Fruit fly (Drosophila melanogaster) whole organism, embryonic: ENCODE results near the gene CG31016.

ENCODE experiments used
- Adf1 ChIP-seq: fragments of 200-800 bp; sonication (Bioruptor generic); IDR thresholded peaks from 2 replicates; pipeline ENCODE4 v1.3.6; 2022; ENCODE audit warnings: missing biosample characterization, missing genetic modification characterization
- Atf-2 ChIP-seq: fragments of 200-800 bp; sonication (Bioruptor generic); optimal IDR thresholded peaks from 2 replicates; lab custom pipeline; 2016; ENCODE audit warnings: missing biosample characterization, missing genetic modification characterization
- CG10274 ChIP-seq: fragments of 200-800 bp; sonication (Bioruptor generic); optimal IDR thresholded peaks from 3 replicates; lab custom pipeline; 2017; ENCODE audit warnings: missing biosample characterization, mild to moderate bottlenecking, missing genetic modification characterization
- CG10431 ChIP-seq: fragments of 200-800 bp; sonication (Bioruptor generic); optimal IDR thresholded peaks from 3 replicates; lab custom pipeline; 2018; ENCODE audit warnings: missing biosample characterization, mild to moderate bottlenecking, missing genetic modification characterization
- CG11093 ChIP-seq: fragments of 200-800 bp; sonication (Bioruptor generic); IDR thresholded peaks from 3 replicates; pipeline ENCODE4 v1.3.6; 2022; ENCODE audit warnings: missing biosample characterization, missing genetic modification characterization
- CG11398 ChIP-seq: fragments of 200-800 bp; sonication (Bioruptor generic); optimal IDR thresholded peaks from 2 replicates; lab custom pipeline; 2016; ENCODE audit warnings: missing biosample characterization, missing genetic modification characterization
- CG11456 ChIP-seq: fragments of 200-800 bp; sonication (Bioruptor generic); IDR thresholded peaks from 3 replicates; pipeline ENCODE4 v1.3.6; 2022; ENCODE audit warnings: missing biosample characterization, missing genetic modification characterization
- CG11504 ChIP-seq: fragments of 200-800 bp; sonication (Bioruptor generic); optimal IDR thresholded peaks from 3 replicates; lab custom pipeline; 2019; ENCODE audit warnings: missing biosample characterization, mild to moderate bottlenecking, missing genetic modification characterization, moderate library complexity
- CG11560 ChIP-seq: fragments of 200-800 bp; sonication (Bioruptor generic); IDR thresholded peaks from 3 replicates; pipeline ENCODE4 v1.3.6; 2022; ENCODE audit warnings: missing biosample characterization, missing genetic modification characterization
- CG12104 ChIP-seq: fragments of 200-800 bp; sonication (Bioruptor generic); optimal IDR thresholded peaks from 3 replicates; lab custom pipeline; 2016; ENCODE audit warnings: missing biosample characterization, missing genetic modification characterization
- CG13123 ChIP-seq: fragments of 200-800 bp; sonication (Bioruptor generic); optimal IDR thresholded peaks from 2 replicates; lab custom pipeline; 2016; ENCODE audit warnings: missing biosample characterization, missing genetic modification characterization
- CG13894 ChIP-seq: fragments of 200-800 bp; sonication (Bioruptor generic); optimal IDR thresholded peaks from 3 replicates; lab custom pipeline; 2018; ENCODE audit warnings: missing biosample characterization, mild to moderate bottlenecking, missing genetic modification characterization, moderate library complexity
- CG1602 ChIP-seq: fragments of 200-800 bp; sonication (Bioruptor generic); optimal IDR thresholded peaks from 3 replicates; lab custom pipeline; 2016; ENCODE audit warnings: missing biosample characterization, missing genetic modification characterization
- CG17186 ChIP-seq: fragments of 200-800 bp; sonication (Bioruptor generic); optimal IDR thresholded peaks from 3 replicates; lab custom pipeline; 2017; ENCODE audit warnings: missing biosample characterization, missing genetic modification reagents, missing genetic modification characterization
- CG2202 ChIP-seq: fragments of 200-800 bp; sonication (Bioruptor generic); optimal IDR thresholded peaks from 2 replicates; lab custom pipeline; 2018; ENCODE audit warnings: missing biosample characterization, mild to moderate bottlenecking, missing genetic modification characterization
- CG31224 ChIP-seq: fragments of 200-800 bp; sonication (Bioruptor generic); IDR thresholded peaks from 2 replicates; pipeline ENCODE4 v1.3.6; 2022; ENCODE audit warnings: missing biosample characterization, missing genetic modification characterization
- CG34422 ChIP-seq: fragments of 200-800 bp; sonication (Bioruptor generic); IDR thresholded peaks from 3 replicates; pipeline ENCODE4 v1.3.6; 2022; ENCODE audit warnings: missing biosample characterization, missing genetic modification characterization
- CG4707 ChIP-seq: fragments of 200-800 bp; sonication (Bioruptor generic); optimal IDR thresholded peaks from 2 replicates; lab custom pipeline; 2018; ENCODE audit warnings: missing biosample characterization, mild to moderate bottlenecking, missing genetic modification characterization, moderate library complexity
- CG5180 ChIP-seq: fragments of 200-800 bp; sonication (Bioruptor generic); optimal IDR thresholded peaks from 3 replicates; lab custom pipeline; 2017; ENCODE audit warnings: missing biosample characterization, missing genetic modification characterization, mild to moderate bottlenecking, moderate library complexity, missing genetic modification reagents
- CG5245 ChIP-seq: fragments of 200-800 bp; sonication (Bioruptor generic); optimal IDR thresholded peaks from 3 replicates; lab custom pipeline; 2016; ENCODE audit warnings: missing biosample characterization, missing genetic modification characterization
- CG8478 ChIP-seq: fragments of >200 bp; optimal IDR thresholded peaks from 2 replicates; lab custom pipeline; 2018
- CG9797 ChIP-seq: fragments of 200-800 bp; sonication (Bioruptor generic); optimal IDR thresholded peaks from 3 replicates; lab custom pipeline; 2018; ENCODE audit warnings: missing biosample characterization, mild to moderate bottlenecking, missing genetic modification characterization
- CG9817 ChIP-seq: fragments of 200-800 bp; sonication (Bioruptor generic); optimal IDR thresholded peaks from 2 replicates; lab custom pipeline; 2018; ENCODE audit warnings: missing biosample characterization, mild to moderate bottlenecking, missing genetic modification characterization, moderate library complexity
- Chrac-16 ChIP-seq: fragments of 200-800 bp; sonication (Bioruptor generic); optimal IDR thresholded peaks from 3 replicates; lab custom pipeline; 2016; ENCODE audit warnings: missing biosample characterization, missing genetic modification characterization
- Hr78 ChIP-seq, 2 experiments: fragments of 200-800 bp in 1 of 2; fragments of >200 bp in 1 of 2; sonication (Bioruptor generic) in 1 of 2; optimal IDR thresholded peaks; 2 replicates each; lab custom pipeline; 2017 to 2019; ENCODE audit warnings: missing biosample characterization in 2 of 2, missing genetic modification characterization in 2 of 2, mild to moderate bottlenecking in 1 of 2, moderate library complexity in 1 of 2
- MTF-1 ChIP-seq: fragments of 200-800 bp; sonication (Bioruptor generic); optimal IDR thresholded peaks from 2 replicates; lab custom pipeline; 2018; ENCODE audit warnings: missing biosample characterization, mild to moderate bottlenecking, missing genetic modification characterization, borderline replicate concordance
- Mad ChIP-seq: fragments of 200-800 bp; sonication (Bioruptor generic); optimal IDR thresholded peaks from 2 replicates; lab custom pipeline; 2016; ENCODE audit warnings: missing biosample characterization, missing genetic modification characterization
- Mes4 ChIP-seq: fragments of 200-800 bp; sonication (Bioruptor generic); optimal IDR thresholded peaks from 2 replicates; lab custom pipeline; 2016; ENCODE audit warnings: missing biosample characterization, missing genetic modification characterization
- NFAT ChIP-seq: fragments of 200-800 bp; sonication (Bioruptor generic); IDR thresholded peaks from 2 replicates; pipeline ENCODE4 v1.3.6; 2022; ENCODE audit warnings: missing biosample characterization, missing genetic modification characterization
- Side ChIP-seq: fragments of 200-800 bp; sonication (Bioruptor generic); optimal IDR thresholded peaks from 2 replicates; lab custom pipeline; 2016; ENCODE audit warnings: missing biosample characterization, missing genetic modification characterization
- Six4 ChIP-seq: fragments of 200-800 bp; sonication (Bioruptor generic); optimal IDR thresholded peaks from 2 replicates; lab custom pipeline; 2016; ENCODE audit warnings: missing biosample characterization, missing genetic modification characterization
- Xrp1 ChIP-seq: fragments of 200-800 bp; sonication (Bioruptor generic); IDR thresholded peaks from 2 replicates; pipeline ENCODE4 v1.3.6; 2022; ENCODE audit warnings: missing biosample characterization, missing genetic modification characterization
- ash1 ChIP-seq: fragments of 200-800 bp; sonication (Bioruptor generic); optimal IDR thresholded peaks from 2 replicates; lab custom pipeline; 2018; ENCODE audit warnings: missing biosample characterization, mild to moderate bottlenecking, missing genetic modification characterization
- bcd ChIP-seq: fragments of 200-800 bp; sonication (Bioruptor generic); optimal IDR thresholded peaks from 2 replicates; lab custom pipeline; 2017; ENCODE audit warnings: missing biosample characterization, mild to moderate bottlenecking, missing genetic modification characterization
- bowl ChIP-seq: fragments of 200-800 bp; sonication (Bioruptor generic); IDR thresholded peaks from 2 replicates; pipeline ENCODE4 v1.3.6; 2022; ENCODE audit warnings: missing biosample characterization, missing genetic modification characterization
- chm ChIP-seq: fragments of 200-800 bp; sonication (Bioruptor generic); IDR thresholded peaks from 2 replicates; pipeline ENCODE4 v1.3.6; 2022; ENCODE audit warnings: missing biosample characterization, missing genetic modification characterization
- dm ChIP-seq: fragments of 200-800 bp; sonication (Bioruptor generic); optimal IDR thresholded peaks from 3 replicates; lab custom pipeline; 2016; ENCODE audit warnings: missing biosample characterization, missing genetic modification characterization
- emc ChIP-seq: fragments of 200-800 bp; sonication (Bioruptor generic); optimal IDR thresholded peaks from 2 replicates; lab custom pipeline; 2016; ENCODE audit warnings: missing biosample characterization, missing genetic modification characterization
- en ChIP-seq: fragments of 200-800 bp; sonication (Bioruptor generic); optimal IDR thresholded peaks from 2 replicates; lab custom pipeline; 2016; ENCODE audit warnings: missing biosample characterization, missing genetic modification characterization
- exex ChIP-seq: fragments of 200-800 bp; sonication (Bioruptor generic); optimal IDR thresholded peaks from 4 replicates; lab custom pipeline; 2018; ENCODE audit warnings: missing biosample characterization, mild to moderate bottlenecking, missing genetic modification characterization, moderate library complexity
- gcm2 ChIP-seq: fragments of 200-800 bp; sonication (Bioruptor generic); optimal IDR thresholded peaks from 2 replicates; lab custom pipeline; 2016; ENCODE audit warnings: missing biosample characterization, missing genetic modification characterization
- gfzf ChIP-seq: fragments of 200-800 bp; sonication (Bioruptor generic); optimal IDR thresholded peaks from 2 replicates; lab custom pipeline; 2016; ENCODE audit warnings: missing biosample characterization, mild to moderate bottlenecking, missing genetic modification characterization, moderate library complexity
- hkb ChIP-seq, 2 experiments: fragments of 200-800 bp in 1 of 2; fragments of >200 bp in 1 of 2; sonication (Bioruptor generic) in 1 of 2; IDR thresholded peaks in 1 of 2; optimal IDR thresholded peaks in 1 of 2; 2 replicates each; pipeline versions ENCODE4 v1.3.6 to Lab custom; 2017 to 2022; ENCODE audit warnings: missing biosample characterization in 1 of 2, missing genetic modification characterization in 1 of 2
- klu ChIP-seq: fragments of 200-800 bp; sonication (Bioruptor generic); IDR thresholded peaks from 2 replicates; pipeline ENCODE4 v1.3.6; 2022; ENCODE audit warnings: missing biosample characterization, missing genetic modification characterization
- mirr ChIP-seq: fragments of 200-800 bp; sonication (Bioruptor generic); optimal IDR thresholded peaks from 3 replicates; lab custom pipeline; 2018; ENCODE audit warnings: missing biosample characterization, mild to moderate bottlenecking, missing genetic modification characterization
- p53 ChIP-seq: fragments of 200-800 bp; sonication (Bioruptor generic); optimal IDR thresholded peaks from 2 replicates; lab custom pipeline; 2016; ENCODE audit warnings: missing biosample characterization, missing genetic modification characterization
- slou ChIP-seq: fragments of 200-800 bp; sonication (Bioruptor generic); optimal IDR thresholded peaks from 3 replicates; lab custom pipeline; 2016; ENCODE audit warnings: missing biosample characterization, missing genetic modification characterization
- unc-4 ChIP-seq: fragments of 200-800 bp; sonication (Bioruptor generic); IDR thresholded peaks from 2 replicates; pipeline ENCODE4 v1.3.6; 2022; ENCODE audit warnings: missing biosample characterization, missing genetic modification characterization; ENCODE audit not compliant: partially characterized antibody
- vvl ChIP-seq: fragments of 200-800 bp; sonication (Bioruptor generic); IDR thresholded peaks from 2 replicates; pipeline ENCODE4 v1.3.6; 2022; ENCODE audit warnings: missing biosample characterization, missing genetic modification characterization
- zen ChIP-seq: fragments of 200-800 bp; sonication (Bioruptor generic); optimal IDR thresholded peaks from 3 replicates; lab custom pipeline; 2018; ENCODE audit warnings: missing biosample characterization, mild to moderate bottlenecking, missing genetic modification characterization, moderate library complexity

The CG31016 gene

DNA sequence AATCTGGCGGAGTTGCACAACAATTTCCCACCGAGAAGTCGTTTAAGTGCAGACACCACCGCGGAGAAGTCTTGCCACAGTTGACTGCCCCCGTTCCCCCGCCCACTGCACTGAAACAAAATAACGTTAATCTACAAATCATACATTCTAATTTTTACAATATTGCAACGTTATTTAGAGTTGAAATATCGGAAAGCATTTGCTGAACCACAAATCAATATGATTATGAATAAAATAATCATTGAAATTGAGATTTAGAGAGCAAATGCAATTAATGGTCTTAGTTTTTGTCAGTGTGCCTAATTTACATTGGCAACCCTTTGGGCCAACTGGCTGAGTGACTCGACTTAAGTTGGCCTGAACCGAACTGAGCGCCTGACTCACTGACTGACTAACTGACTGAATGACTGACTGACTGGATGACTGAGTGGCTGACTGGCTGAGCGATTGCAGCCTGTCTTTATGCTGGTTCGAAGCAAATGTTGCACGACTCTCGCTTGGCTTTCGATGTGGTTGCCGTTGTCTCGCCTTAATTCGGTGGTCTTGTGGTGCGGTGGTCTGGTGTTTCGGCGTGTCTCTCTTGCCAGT, 35.3 kb upstream of the CG31016 start (continued):
- TF ChIP-seq Mad (peak; percentile 36), CG8478 (lab: Kevin White, UChicago) (no peak), chm (GFP tag; lab: Robert Waterston, UW) (peak; percentile 82), CG34422 (GFP tag; lab: Robert Waterston, UW) (peak; percentile 60; the same call in 2 of the 3 replicates), en (GFP tag; lab: Kevin White, UChicago) (peak; percentile 66), CG2202 (tag; lab: Kevin White, UChicago) (peak; percentile 68), Atf-2 (peak; percentile 36), CG10274 (peak; percentile 28), mirr (GFP tag; lab: Kevin White, UChicago) (no peak), CG31224 (GFP tag; lab: Robert Waterston, UW) (peak; percentile 39; the same call in 1 of the 2 replicates), CG11398 (GFP tag; lab: Kevin White, UChicago) (peak; percentile 62), CG12104 (peak; percentile 15), bowl (GFP tag; lab: Robert Waterston, UW) (no peak), dm (GFP tag; lab: Kevin White, UChicago) (no peak), Side (GFP tag; lab: Kevin White, UChicago) (peak; percentile 59), CG5180 (GFP tag; lab: Kevin White, UChicago) (peak; percentile 79), CG10431 (peak; percentile 35), gcm2 (GFP tag; lab: Kevin White, UChicago) (peak; percentile 36), bcd (peak; percentile 75), exex (tag; lab: Kevin White, UChicago) (peak; percentile 5), CG13894 (no peak), CG11093 (GFP tag; lab: Robert Waterston, UW) (peak; percentile 72; the same call in 2 of the 3 replicates), hkb (optimal IDR thresholded peaks at IDR 0.05; lab: Kevin White, UChicago) (no peak), hkb (GFP tag; IDR thresholded peaks at IDR 0.05; lab: Robert Waterston, UW) (peak; percentile 89), CG5245 (GFP tag; lab: Kevin White, UChicago) (peak; percentile 81), emc (GFP tag; lab: Kevin White, UChicago) (no peak), klu (GFP tag; lab: Robert Waterston, UW) (0 out of 2 replicates have a peak, but pooled peaks have one; percentile 43), slou (GFP tag; lab: Kevin White, UChicago) (no peak), CG11456 (GFP tag; lab: Robert Waterston, UW) (peak; percentile 72; the same call in 2 of the 3 replicates), Adf1 (GFP tag; lab: Robert Waterston, UW) (no peak), Xrp1 (GFP tag; lab: Robert Waterston, UW) (peak; percentile 87), CG4707 (GFP tag; lab: Kevin White, UChicago) (peak; percentile 51), ash1 (GFP tag; lab: Kevin White, UChicago) (no peak), CG1602 (GFP tag; lab: Kevin White, UChicago) (peak; percentile 71), CG9797 (no peak), Six4 (GFP tag; lab: Kevin White, UChicago) (peak; percentile 78), Mes4 (GFP tag; lab: Kevin White, UChicago) (peak; percentile 58), CG17186 (peak; percentile 28), unc-4 (no peak), gfzf (GFP tag; lab: Kevin White, UChicago) (no peak), vvl (GFP tag; lab: Robert Waterston, UW) (peak; percentile 91), p53 (GFP tag; lab: Kevin White, UChicago) (peak; percentile 20), NFAT (GFP tag; lab: Robert Waterston, UW) (no peak), zen (tag; lab: Kevin White, UChicago) (peak; percentile 67), CG11560 (no peak; the same call in 2 of the 3 replicates), CG13123 (GFP tag; lab: Kevin White, UChicago) (peak; percentile 56), CG9817 (tag; lab: Kevin White, UChicago) (peak; percentile 73), Chrac-16 (GFP tag; lab: Kevin White, UChicago) (peak; percentile 71), MTF-1 (GFP tag; lab: Kevin White, UChicago) (peak; percentile 37), CG11504 (tag; lab: Kevin White, UChicago) (no peak), Hr78 (GFP tag; optimal IDR thresholded peaks at IDR 0.05; lab: Kevin White, UChicago) (peak in 1 of 2 experiments; percentile 66)
